Worm (Caenorhabditis elegans) whole organism, young adult: ENCODE measurements around the gene C04C3.4.
A peak's percentile ranks its signal among the peaks of the same experiment; 100 is the strongest.

Experiments
- B0019.2 ChIP-seq: fragments of 200-800 bp; sonication (Bioruptor generic); conservative IDR thresholded peaks from 2 replicates; pipeline ENCODE4 v1.3.6; 2022; ENCODE audit warnings: missing genetic modification reagents, missing genetic modification characterization, missing compliant biosample characterization
- B0336.3 ChIP-seq: fragments of 200-800 bp; sonication (Bioruptor generic); IDR thresholded peaks from 2 replicates; pipeline ENCODE4 v1.3.6; 2022; ENCODE audit warnings: missing genetic modification characterization, missing compliant biosample characterization
- C17E4.6 ChIP-seq: fragments of 200-800 bp; sonication (Bioruptor generic); IDR thresholded peaks from 2 replicates; pipeline ENCODE4 v1.3.6; 2022; ENCODE audit warnings: missing genetic modification reagents, missing genetic modification characterization, missing compliant biosample characterization
- F22D6.2 ChIP-seq: sonication (generic microtip); optimal IDR thresholded peaks from 2 replicates; lab custom pipeline; 2016; ENCODE audit warnings: mild to moderate bottlenecking, missing genetic modification characterization, missing compliant biosample characterization
- F37B4.10 ChIP-seq: fragments of 200-800 bp; sonication (Bioruptor generic); IDR thresholded peaks from 2 replicates; pipeline ENCODE4 v1.3.6; 2022; ENCODE audit warnings: missing genetic modification characterization, missing compliant biosample characterization
- F39B2.1 ChIP-seq: fragments of 200-800 bp; sonication (Bioruptor generic); IDR thresholded peaks from 2 replicates; pipeline ENCODE4 v1.3.6; 2022; ENCODE audit warnings: missing genetic modification reagents, missing genetic modification characterization, missing compliant biosample characterization
- F49E8.2 ChIP-seq: sonication (generic microtip); optimal IDR thresholded peaks from 3 replicates; lab custom pipeline; 2017; ENCODE audit warnings: missing genetic modification characterization, mild to moderate bottlenecking, missing compliant biosample characterization, antibody characterized with exemption, moderate library complexity; ENCODE audit not compliant: insufficient read depth
- F52B5.7 ChIP-seq: sonication (generic microtip); optimal IDR thresholded peaks from 2 replicates; lab custom pipeline; 2016; ENCODE audit warnings: mild to moderate bottlenecking, missing genetic modification characterization, missing compliant biosample characterization
- F55B11.4 ChIP-seq: sonication (generic microtip); optimal IDR thresholded peaks from 2 replicates; lab custom pipeline; 2016; ENCODE audit warnings: missing compliant biosample characterization, missing genetic modification characterization, borderline replicate concordance; ENCODE audit not compliant: insufficient read depth
- F57C9.4 ChIP-seq: sonication (generic microtip); optimal IDR thresholded peaks from 2 replicates; lab custom pipeline; 2017; ENCODE audit warnings: mild to moderate bottlenecking, missing genetic modification characterization, missing compliant biosample characterization
- Y53F4B.3 ChIP-seq: fragments of 200-800 bp; sonication (Bioruptor generic); IDR thresholded peaks from 2 replicates; pipeline ENCODE4 v1.3.6; 2022; ENCODE audit warnings: missing genetic modification reagents, missing genetic modification characterization, missing compliant biosample characterization
- Y53G8AR.9 ChIP-seq: fragments of 200-800 bp; sonication (Bioruptor generic); conservative IDR thresholded peaks from 2 replicates; pipeline ENCODE4 v1.3.6; 2022; ENCODE audit warnings: missing genetic modification reagents, missing genetic modification characterization, missing compliant biosample characterization
- Y95B8A.8 ChIP-seq: fragments of 200-800 bp; sonication (Bioruptor generic); IDR thresholded peaks from 2 replicates; pipeline ENCODE4 v1.3.6; 2022; ENCODE audit warnings: missing genetic modification reagents, missing genetic modification characterization, missing compliant biosample characterization
- ZK185.1 ChIP-seq: sonication (generic microtip); optimal IDR thresholded peaks from 2 replicates; lab custom pipeline; 2016; ENCODE audit warnings: mild to moderate bottlenecking, missing genetic modification characterization, missing compliant biosample characterization; ENCODE audit not compliant: poor library complexity, severe bottlenecking
- ama-1 ChIP-seq, 3 experiments: fragments of 150-350 bp in 1 of 3; sonication (generic microtip) in 2 of 3; optimal IDR thresholded peaks; 2 replicates each; lab custom pipeline; 2014 to 2018; ENCODE audit warnings: missing biosample characterization in 2 of 3, missing genetic modification characterization in 2 of 3, missing genetic modification reagents in 2 of 3
- attf-3 ChIP-seq: fragments of 200-800 bp; sonication (Bioruptor generic); conservative IDR thresholded peaks from 2 replicates; pipeline ENCODE4 v1.3.6; 2022; ENCODE audit warnings: missing genetic modification reagents, missing genetic modification characterization, missing compliant biosample characterization
- bed-1 ChIP-seq: fragments of 200-800 bp; sonication (Bioruptor generic); IDR thresholded peaks from 2 replicates; pipeline ENCODE4 v1.3.6; 2022; ENCODE audit warnings: missing genetic modification reagents, missing genetic modification characterization, missing compliant biosample characterization
- cebp-1 ChIP-seq, 2 experiments: fragments of 200-800 bp in 1 of 2; sonication (Bioruptor generic) in 1 of 2; sonication (generic microtip) in 1 of 2; IDR thresholded peaks in 1 of 2; optimal IDR thresholded peaks in 1 of 2; 2 replicates each; pipeline versions ENCODE4 v1.3.6 to Lab custom; 2017 to 2022; ENCODE audit warnings: missing compliant biosample characterization in 2 of 2, missing genetic modification characterization in 2 of 2, mild to moderate bottlenecking in 1 of 2, missing genetic modification reagents in 1 of 2, moderate library complexity in 1 of 2
- chd-7 ChIP-seq: sonication (generic microtip); optimal IDR thresholded peaks from 2 replicates; lab custom pipeline; 2016; ENCODE audit warnings: mild to moderate bottlenecking, missing genetic modification characterization, moderate library complexity, missing compliant biosample characterization
- dpff-1 ChIP-seq: sonication (generic microtip); optimal IDR thresholded peaks from 2 replicates; lab custom pipeline; 2017; ENCODE audit warnings: mild to moderate bottlenecking, missing genetic modification characterization, missing compliant biosample characterization
- dpl-1 ChIP-seq: fragments of 150-350 bp; optimal IDR thresholded peaks from 2 replicates; lab custom pipeline; 2014; ENCODE audit warnings: missing biosample characterization, missing genetic modification reagents, missing genetic modification characterization
- efl-1 ChIP-seq: fragments of 150-350 bp; optimal IDR thresholded peaks from 2 replicates; lab custom pipeline; 2014; ENCODE audit warnings: missing biosample characterization, missing genetic modification reagents, missing genetic modification characterization
- hlh-26 ChIP-seq: fragments of 200-800 bp; sonication (Bioruptor generic); conservative IDR thresholded peaks from 2 replicates; pipeline ENCODE4 v1.3.6; 2022; ENCODE audit warnings: missing genetic modification reagents, missing genetic modification characterization, missing compliant biosample characterization
- hrde-1 ChIP-seq: sonication (generic microtip); optimal IDR thresholded peaks from 2 replicates; lab custom pipeline; 2016; ENCODE audit warnings: missing genetic modification characterization, mild to moderate bottlenecking, missing compliant biosample characterization, moderate library complexity, missing genotype, missing genetic modification reagents, borderline replicate concordance
- lin-26 ChIP-seq: fragments of 200-800 bp; sonication (Bioruptor generic); IDR thresholded peaks from 2 replicates; pipeline ENCODE4 v1.3.6; 2022; ENCODE audit warnings: missing genetic modification reagents, missing genetic modification characterization, missing compliant biosample characterization
- lin-35 ChIP-seq, 3 experiments: fragments of 150-350 bp in 2 of 3; sonication (generic microtip) in 1 of 3; optimal IDR thresholded peaks; 2 replicates each; lab custom pipeline; 2014 to 2018; ENCODE audit warnings: missing biosample characterization in 3 of 3, missing genetic modification characterization in 3 of 3, missing genetic modification reagents in 3 of 3
- madf-10 ChIP-seq: sonication (generic microtip); optimal IDR thresholded peaks from 2 replicates; lab custom pipeline; 2016; ENCODE audit warnings: mild to moderate bottlenecking, missing genetic modification characterization, missing compliant biosample characterization
- madf-3 ChIP-seq: fragments of 200-800 bp; sonication (Bioruptor generic); IDR thresholded peaks from 2 replicates; pipeline ENCODE4 v1.3.6; 2022; ENCODE audit warnings: missing genetic modification reagents, missing genetic modification characterization, missing compliant biosample characterization
- madf-6 ChIP-seq: fragments of 200-800 bp; sonication (Bioruptor generic); IDR thresholded peaks from 2 replicates; pipeline ENCODE4 v1.3.6; 2022; ENCODE audit warnings: missing genetic modification reagents, missing genetic modification characterization, missing compliant biosample characterization
- mcd-1 ChIP-seq: fragments of 200-800 bp; sonication (Bioruptor generic); IDR thresholded peaks from 2 replicates; pipeline ENCODE4 v1.3.6; 2022; ENCODE audit warnings: missing genetic modification reagents, missing genetic modification characterization, missing compliant biosample characterization
- nfyb-1 ChIP-seq: fragments of 200-800 bp; sonication (Bioruptor generic); IDR thresholded peaks from 2 replicates; pipeline ENCODE4 v1.3.6; 2022; ENCODE audit warnings: missing genetic modification reagents, missing genetic modification characterization, missing compliant biosample characterization
- nhr-120 ChIP-seq: fragments of 200-800 bp; sonication (Bioruptor generic); IDR thresholded peaks from 2 replicates; pipeline ENCODE4 v1.3.6; 2022; ENCODE audit warnings: missing genetic modification characterization, missing compliant biosample characterization
- nhr-80 ChIP-seq: sonication (generic microtip); optimal IDR thresholded peaks from 2 replicates; lab custom pipeline; 2016; ENCODE audit warnings: missing genetic modification characterization, missing compliant biosample characterization
- repo-1 ChIP-seq: sonication (generic microtip); optimal IDR thresholded peaks from 2 replicates; lab custom pipeline; 2017; ENCODE audit warnings: mild to moderate bottlenecking, missing genetic modification characterization, missing compliant biosample characterization
- sea-2 ChIP-seq: fragments of 200-800 bp; sonication (Bioruptor generic); IDR thresholded peaks from 2 replicates; pipeline ENCODE4 v1.3.6; 2022; ENCODE audit warnings: missing genetic modification characterization, missing compliant biosample characterization
- zim-3 ChIP-seq: sonication (generic microtip); optimal IDR thresholded peaks from 2 replicates; lab custom pipeline; 2017; ENCODE audit warnings: mild to moderate bottlenecking, missing genetic modification characterization, moderate library complexity, missing compliant biosample characterization
- ztf-18 ChIP-seq: sonication (generic microtip); optimal IDR thresholded peaks from 2 replicates; lab custom pipeline; 2016; ENCODE audit warnings: missing genotype, mild to moderate bottlenecking, missing genetic modification characterization, missing compliant biosample characterization
- ztf-26 ChIP-seq: sonication (generic microtip); optimal IDR thresholded peaks from 2 replicates; lab custom pipeline; 2017; ENCODE audit warnings: missing genetic modification characterization, missing compliant biosample characterization
- ztf-3 ChIP-seq: fragments of 200-800 bp; sonication (Bioruptor generic); optimal IDR thresholded peaks from 2 replicates; lab custom pipeline; 2018; ENCODE audit warnings: mild to moderate bottlenecking, missing genetic modification characterization, missing compliant biosample characterization
- ztf-6 ChIP-seq: fragments of 200-800 bp; sonication (Bioruptor generic); IDR thresholded peaks from 2 replicates; pipeline ENCODE4 v1.3.6; 2022; ENCODE audit warnings: missing genetic modification reagents, missing genetic modification characterization, missing compliant biosample characterization

The C04C3.4 gene

DNA sequence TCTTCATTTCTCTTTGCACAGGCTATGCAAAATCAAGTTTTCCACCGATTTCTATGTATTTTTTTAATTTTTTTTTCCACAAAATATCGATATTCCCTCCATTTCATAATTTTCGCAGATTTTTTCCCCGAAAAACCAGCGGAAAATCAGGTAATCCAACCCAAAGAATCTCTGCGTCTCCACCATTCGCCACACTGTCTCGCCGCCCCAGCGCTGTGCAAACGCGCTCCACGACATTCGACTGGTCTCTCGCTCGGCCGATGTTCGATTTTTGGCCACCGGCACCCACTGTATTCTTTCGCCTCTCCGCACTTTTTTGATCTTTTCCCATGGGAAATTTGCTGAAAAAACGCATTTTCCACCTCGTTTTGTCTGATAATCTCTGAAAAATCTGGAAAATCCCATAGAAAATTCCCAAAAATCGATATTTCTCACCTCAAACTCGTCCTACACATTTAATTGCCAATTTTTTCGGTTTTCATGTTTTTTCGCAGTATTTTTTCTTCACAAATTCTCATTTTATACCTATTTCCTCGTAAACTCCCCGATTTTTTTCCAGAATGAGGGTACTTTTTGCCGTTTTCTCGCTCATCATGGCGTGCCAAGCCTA lies 25.4 kb upstream of the C04C3.4 start, which contains the start of gene vha-19 (continued):
- TF ChIP-seq Y95B8A.8 (GFP tag; lab: Robert Waterston, UW) (no peak), efl-1 (GFP tag; lab: Kevin White, UChicago) (peak; percentile 4), ztf-6 (GFP tag; lab: Robert Waterston, UW) (no peak), F49E8.2 (no peak), ztf-18 (tag; lab: Kevin White, UChicago) (peak; percentile 20), Y53F4B.3 (GFP tag; lab: Robert Waterston, UW) (no peak), F22D6.2 (tag; lab: Kevin White, UChicago) (no peak)

DNA sequence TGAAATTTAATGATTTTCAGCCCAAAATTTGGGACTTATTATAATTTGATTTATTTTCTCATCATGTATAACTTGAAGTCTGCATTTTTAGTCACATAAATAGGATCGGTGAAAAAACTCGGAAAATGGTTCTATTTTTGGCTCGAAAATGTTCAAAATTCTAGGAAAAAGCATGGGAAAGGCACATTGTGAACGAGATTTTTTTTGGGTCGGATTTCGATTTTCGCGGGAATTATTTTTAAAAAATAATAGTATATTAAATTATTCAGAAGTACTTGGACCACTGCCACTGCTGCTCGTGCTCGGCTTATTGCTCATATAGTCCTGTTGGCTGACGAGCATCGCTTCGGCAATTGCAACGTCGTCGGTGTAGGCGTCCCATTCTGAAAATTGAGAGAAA lies 20.8 kb upstream of the C04C3.4 start:
- peak in 1 of 3 experiments; percentile 1 for TF ChIP-seq lin-35 (GFP tag; optimal IDR thresholded peaks at IDR 0.05; lab: Kevin White, UChicago)
- no peak for TF ChIP-seq F55B11.4 (tag; lab: Kevin White, UChicago)
- no peak for TF ChIP-seq ztf-3 (GFP tag; lab: Kevin White, UChicago)
- peak; percentile 74 for TF ChIP-seq repo-1
- no peak for TF ChIP-seq zim-3
- peak; percentile 32 for TF ChIP-seq F52B5.7 (tag; lab: Kevin White, UChicago)
- TF ChIP-seq ztf-26 (tag; lab: Kevin White, UChicago) = peak; percentile 35

DNA sequence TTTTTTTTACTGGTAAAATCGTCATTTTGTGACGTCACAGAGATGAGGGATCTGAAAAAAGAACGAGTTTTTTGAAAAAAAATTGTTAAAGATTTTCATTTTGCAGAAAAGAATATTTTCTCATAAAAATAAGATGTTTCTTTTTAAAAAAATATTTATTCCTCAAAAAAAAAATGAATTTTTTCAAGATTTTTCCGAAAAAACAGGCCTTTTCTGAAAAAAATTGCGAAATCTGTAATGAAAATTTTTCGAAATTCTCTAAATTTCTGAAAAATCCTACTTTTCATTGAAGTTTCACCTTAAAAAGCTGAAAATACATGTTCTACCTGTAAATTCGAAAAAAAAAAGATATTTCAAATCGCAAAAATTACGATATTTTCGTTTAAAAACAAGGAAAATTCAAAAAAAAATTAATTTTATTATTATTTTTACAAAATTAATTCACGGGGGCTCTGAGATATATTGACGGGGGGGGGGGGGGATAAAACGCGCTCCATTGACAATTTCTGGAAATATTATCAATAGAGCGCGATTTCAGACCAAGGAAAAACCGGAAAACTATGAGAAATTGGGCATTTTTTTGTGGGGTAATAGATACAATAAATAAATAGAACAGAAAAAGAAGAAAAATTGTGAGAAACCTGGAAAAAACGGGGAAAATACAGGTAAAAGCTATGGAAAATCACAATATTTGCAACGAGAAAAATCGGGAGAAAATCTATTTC lies 15.9 kb upstream of the C04C3.4 start, which contains the start of gene otub-4:
otub-4 (minus strand) TSS at position 51 of the 725 bp plus-strand sequence.
- no peak for TF ChIP-seq madf-10 (tag; lab: Kevin White, UChicago)
- no peak for TF ChIP-seq nhr-80 (tag; lab: Kevin White, UChicago)
- TF ChIP-seq hrde-1 = no peak
- TF ChIP-seq F39B2.1 = no peak
- TF ChIP-seq B0019.2 = no peak
- no peak for TF ChIP-seq dpff-1 (tag; lab: Kevin White, UChicago)
- TF ChIP-seq C17E4.6 = no peak
- no peak for TF ChIP-seq cebp-1 (GFP tag; IDR thresholded peaks at IDR 0.05; lab: Robert Waterston, UW)
- TF ChIP-seq cebp-1 (tag; optimal IDR thresholded peaks at IDR 0.05; lab: Kevin White, UChicago) = peak; percentile 24
- TF ChIP-seq lin-26 (GFP tag; lab: Robert Waterston, UW) = no peak
- TF ChIP-seq hlh-26 = no peak
- TF ChIP-seq zim-3 = no peak
- TF ChIP-seq mcd-1 (GFP tag; lab: Robert Waterston, UW) = peak; percentile 58; the same call in 1 of the 2 replicates
- TF ChIP-seq nhr-120 (GFP tag; lab: Robert Waterston, UW) = no peak

DNA sequence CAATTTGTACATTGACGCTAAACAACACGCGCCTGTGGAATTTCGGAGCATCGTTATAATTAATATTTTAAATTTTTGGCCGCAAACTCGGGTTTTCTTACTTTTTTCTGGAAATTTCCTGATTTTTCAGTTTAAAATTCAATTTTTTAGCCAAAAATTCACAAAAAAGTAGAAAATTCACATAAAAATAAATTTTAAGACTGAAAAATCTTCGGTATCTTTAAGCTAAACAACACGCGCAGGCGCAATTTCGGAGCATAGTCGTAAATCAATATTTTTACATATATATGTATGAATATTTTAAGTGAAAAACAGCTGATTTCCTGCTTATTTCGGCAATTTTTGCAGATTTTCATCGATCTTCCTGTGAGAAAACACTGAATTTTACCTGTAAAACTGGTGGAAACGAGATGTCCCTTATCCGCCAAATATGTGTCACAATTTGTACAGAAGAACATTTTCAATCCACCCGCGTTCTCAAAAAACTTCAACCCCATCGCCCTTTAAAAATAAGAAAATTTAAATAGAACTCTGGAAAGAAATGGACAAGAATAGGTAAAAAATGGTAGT lies 11.7 kb upstream of the C04C3.4 start, which contains the start of gene B0546.3:
B0546.3 (minus strand) TSS at position 504 of the 570 bp plus-strand sequence.
- TF ChIP-seq dpl-1 (GFP tag; lab: Kevin White, UChicago) (no peak), sea-2 (GFP tag; lab: Robert Waterston, UW) (no peak), attf-3 (GFP tag; lab: Robert Waterston, UW) (peak; percentile 30; the same call in 1 of the 2 replicates), madf-6 (0 out of 2 replicates have a peak, but pooled peaks have one; percentile 25), Y95B8A.8 (GFP tag; lab: Robert Waterston, UW) (no peak), nfyb-1 (GFP tag; lab: Robert Waterston, UW) (0 out of 2 replicates have a peak, but pooled peaks have one; percentile 57), F57C9.4 (peak; percentile 59), repo-1 (peak; percentile 54), bed-1 (no peak), chd-7 (peak; percentile 39), ZK185.1 (tag; lab: Kevin White, UChicago) (no peak), B0336.3 (0 out of 2 replicates have a peak, but pooled peaks have one; percentile 29), Y53G8AR.9 (0 out of 2 replicates have a peak, but pooled peaks have one; percentile 34), ztf-26 (tag; lab: Kevin White, UChicago) (peak; percentile 63), F39B2.1 (no peak), hrde-1 (no peak), madf-3 (GFP tag; lab: Robert Waterston, UW) (no peak), F37B4.10 (no peak), ama-1 (optimal IDR thresholded peaks at IDR 0.05; lab: Kevin White, UChicago) (no peak), ama-1 (GFP tag; optimal IDR thresholded peaks at IDR 0.05; lab: Kevin White, UChicago) (no peak)
